Fruit fly (Drosophila melanogaster) whole organism, embryonic: ENCODE data around the gene CG9775.

Source experiments
- Atf3 ChIP-seq: fragments of 200-800 bp; sonication (Bioruptor generic); optimal IDR thresholded peaks from 3 replicates; lab custom pipeline; 2016; ENCODE audit warnings: missing biosample characterization, missing genetic modification characterization
- BtbVII ChIP-seq: fragments of 200-800 bp; sonication (Bioruptor generic); optimal IDR thresholded peaks from 3 replicates; lab custom pipeline; 2017; ENCODE audit warnings: missing biosample characterization, mild to moderate bottlenecking, missing genetic modification characterization
- CG1024 ChIP-seq: fragments of 200-800 bp; sonication (Bioruptor generic); IDR thresholded peaks from 2 replicates; pipeline ENCODE4 v1.3.6; 2022; ENCODE audit warnings: missing biosample characterization, missing genetic modification characterization
- CG1529 ChIP-seq: fragments of 200-800 bp; sonication (Bioruptor generic); optimal IDR thresholded peaks from 3 replicates; lab custom pipeline; 2018; ENCODE audit warnings: missing biosample characterization, missing genetic modification characterization
- CG15479 ChIP-seq: fragments of 200-800 bp; sonication (Bioruptor generic); optimal IDR thresholded peaks from 3 replicates; lab custom pipeline; 2019; ENCODE audit warnings: missing biosample characterization, mild to moderate bottlenecking, missing genetic modification characterization, moderate library complexity
- CG17829 ChIP-seq: fragments of 200-800 bp; optimal IDR thresholded peaks from 2 replicates; lab custom pipeline; 2019; ENCODE audit warnings: missing biosample characterization, mild to moderate bottlenecking, missing genetic modification characterization, moderate library complexity
- CG18262 ChIP-seq: fragments of 200-800 bp; optimal IDR thresholded peaks from 3 replicates; lab custom pipeline; 2019; ENCODE audit warnings: missing biosample characterization, mild to moderate bottlenecking, missing genetic modification characterization, moderate library complexity
- CG32532 ChIP-seq: fragments of 200-800 bp; sonication (Bioruptor generic); IDR thresholded peaks from 2 replicates; pipeline ENCODE4 v1.3.6; 2022; ENCODE audit warnings: missing biosample characterization, missing genetic modification characterization
- CG32772 ChIP-seq: fragments of 200-800 bp; sonication (Bioruptor generic); IDR thresholded peaks from 2 replicates; pipeline ENCODE4 v1.3.6; 2022; ENCODE audit warnings: missing biosample characterization, missing genetic modification characterization
- CG3281 ChIP-seq: fragments of 200-800 bp; sonication (Bioruptor generic); optimal IDR thresholded peaks from 3 replicates; lab custom pipeline; 2017; ENCODE audit warnings: missing biosample characterization, mild to moderate bottlenecking, missing genetic modification characterization
- CG4707 ChIP-seq: fragments of 200-800 bp; sonication (Bioruptor generic); optimal IDR thresholded peaks from 2 replicates; lab custom pipeline; 2018; ENCODE audit warnings: missing biosample characterization, mild to moderate bottlenecking, missing genetic modification characterization, moderate library complexity
- CG5180 ChIP-seq: fragments of 200-800 bp; sonication (Bioruptor generic); optimal IDR thresholded peaks from 3 replicates; lab custom pipeline; 2017; ENCODE audit warnings: missing biosample characterization, missing genetic modification characterization, mild to moderate bottlenecking, moderate library complexity, missing genetic modification reagents
- CG6175 ChIP-seq: fragments of 200-800 bp; sonication (Bioruptor generic); IDR thresholded peaks from 3 replicates; pipeline ENCODE4 v1.3.6; 2022; ENCODE audit warnings: missing biosample characterization, missing genetic modification characterization
- Camta ChIP-seq: fragments of 200-800 bp; sonication (Bioruptor generic); optimal IDR thresholded peaks from 2 replicates; lab custom pipeline; 2016; ENCODE audit warnings: missing biosample characterization, missing genetic modification characterization
- Deaf1 ChIP-seq: fragments of 200-800 bp; optimal IDR thresholded peaks from 3 replicates; lab custom pipeline; 2019; ENCODE audit warnings: missing biosample characterization, mild to moderate bottlenecking, missing genetic modification characterization, moderate library complexity
- Elba2 ChIP-seq: fragments of 200-800 bp; sonication (Bioruptor generic); optimal IDR thresholded peaks from 3 replicates; lab custom pipeline; 2016; ENCODE audit warnings: missing biosample characterization, missing genetic modification characterization
- Hr3 ChIP-seq: fragments of 200-800 bp; sonication (Bioruptor generic); optimal IDR thresholded peaks from 3 replicates; lab custom pipeline; 2016; ENCODE audit warnings: missing biosample characterization, missing genetic modification characterization
- NC2β ChIP-seq: fragments of 200-800 bp; sonication (Bioruptor generic); optimal IDR thresholded peaks from 2 replicates; lab custom pipeline; 2016; ENCODE audit warnings: missing biosample characterization, missing genetic modification characterization
- NK7.1 ChIP-seq: fragments of 200-800 bp; sonication (Bioruptor generic); optimal IDR thresholded peaks from 3 replicates; lab custom pipeline; 2016; ENCODE audit warnings: missing biosample characterization, missing genetic modification characterization
- Nf-YB ChIP-seq: fragments of 200-800 bp; sonication (Bioruptor generic); optimal IDR thresholded peaks from 3 replicates; lab custom pipeline; 2019; ENCODE audit warnings: missing biosample characterization, mild to moderate bottlenecking, missing genetic modification characterization, moderate library complexity
- Poxn ChIP-seq: fragments of 200-800 bp; sonication (Bioruptor generic); IDR thresholded peaks from 2 replicates; pipeline ENCODE4 v1.3.6; 2022; ENCODE audit warnings: missing biosample characterization, missing genetic modification characterization
- Rfx ChIP-seq: fragments of 200-800 bp; sonication (Bioruptor generic); IDR thresholded peaks from 2 replicates; pipeline ENCODE4 v1.3.6; 2022; ENCODE audit warnings: missing biosample characterization, missing genetic modification characterization
- Side ChIP-seq: fragments of 200-800 bp; sonication (Bioruptor generic); optimal IDR thresholded peaks from 2 replicates; lab custom pipeline; 2016; ENCODE audit warnings: missing biosample characterization, missing genetic modification characterization
- Sin3A ChIP-seq: fragments of >200 bp; optimal IDR thresholded peaks from 2 replicates; lab custom pipeline; 2018
- TFAM ChIP-seq: fragments of 200-800 bp; sonication (Bioruptor generic); optimal IDR thresholded peaks from 2 replicates; lab custom pipeline; 2017; ENCODE audit warnings: missing biosample characterization, missing genetic modification characterization, inconsistent platforms
- Usf ChIP-seq: fragments of 200-800 bp; sonication (Bioruptor generic); optimal IDR thresholded peaks from 2 replicates; lab custom pipeline; 2017; ENCODE audit warnings: missing genotype, missing biosample characterization, missing genetic modification characterization
- btn ChIP-seq: fragments of 200-800 bp; sonication (Bioruptor generic); optimal IDR thresholded peaks from 2 replicates; lab custom pipeline; 2016; ENCODE audit warnings: missing biosample characterization, missing genetic modification characterization
- chinmo ChIP-seq: fragments of 200-800 bp; sonication (Bioruptor generic); IDR thresholded peaks from 4 replicates; pipeline ENCODE4 v1.3.6; 2022; ENCODE audit warnings: missing biosample characterization, missing genetic modification characterization; ENCODE audit not compliant: partially characterized antibody
- chm ChIP-seq: fragments of 200-800 bp; sonication (Bioruptor generic); IDR thresholded peaks from 2 replicates; pipeline ENCODE4 v1.3.6; 2022; ENCODE audit warnings: missing biosample characterization, missing genetic modification characterization
- ewg ChIP-seq: fragments of 200-800 bp; sonication (Bioruptor generic); optimal IDR thresholded peaks from 3 replicates; lab custom pipeline; 2017; ENCODE audit warnings: mild to moderate bottlenecking, missing biosample characterization, missing genetic modification reagents, missing genetic modification characterization
- fd64A ChIP-seq: fragments of 200-800 bp; sonication (Bioruptor generic); optimal IDR thresholded peaks from 3 replicates; lab custom pipeline; 2018; ENCODE audit warnings: missing biosample characterization, mild to moderate bottlenecking, missing genetic modification characterization
- gcm ChIP-seq: fragments of 200-800 bp; sonication (Bioruptor generic); optimal IDR thresholded peaks from 2 replicates; lab custom pipeline; 2019; ENCODE audit warnings: missing biosample characterization, mild to moderate bottlenecking, missing genetic modification characterization, moderate library complexity
- hb ChIP-seq: fragments of 200-800 bp; sonication (Bioruptor generic); IDR thresholded peaks from 3 replicates; pipeline ENCODE4 v1.3.6; 2022; ENCODE audit warnings: missing biosample characterization, missing genetic modification characterization; ENCODE audit not compliant: partially characterized antibody
- kni ChIP-seq: fragments of 200-800 bp; sonication (Bioruptor generic); optimal IDR thresholded peaks from 3 replicates; lab custom pipeline; 2017; ENCODE audit warnings: mild to moderate bottlenecking, missing biosample characterization, missing genetic modification reagents, missing genetic modification characterization
- nom ChIP-seq: fragments of 200-800 bp; sonication (Bioruptor generic); optimal IDR thresholded peaks from 2 replicates; lab custom pipeline; 2017; ENCODE audit warnings: missing biosample characterization, missing genetic modification characterization, mild to moderate bottlenecking, moderate library complexity, missing genetic modification reagents
- onecut ChIP-seq: fragments of 200-800 bp; sonication (Bioruptor generic); IDR thresholded peaks from 2 replicates; pipeline ENCODE4 v1.3.6; 2022; ENCODE audit warnings: missing biosample characterization, missing genetic modification characterization
- pho ChIP-seq: fragments of 200-800 bp; sonication (Bioruptor generic); optimal IDR thresholded peaks from 2 replicates; lab custom pipeline; 2016; ENCODE audit warnings: missing biosample characterization, missing genetic modification characterization
- pita ChIP-seq: fragments of 200-800 bp; sonication (Bioruptor generic); optimal IDR thresholded peaks from 2 replicates; lab custom pipeline; 2017; ENCODE audit warnings: missing biosample characterization, mild to moderate bottlenecking, missing genetic modification characterization
- pros ChIP-seq: fragments of 200-800 bp; sonication (Bioruptor generic); optimal IDR thresholded peaks from 3 replicates; lab custom pipeline; 2019; ENCODE audit warnings: missing biosample characterization, mild to moderate bottlenecking, missing genetic modification characterization, moderate library complexity
- psq ChIP-seq: fragments of 200-800 bp; sonication (Bioruptor generic); optimal IDR thresholded peaks from 2 replicates; lab custom pipeline; 2017; ENCODE audit warnings: missing biosample characterization, missing genetic modification characterization
- pum ChIP-seq: fragments of 200-800 bp; sonication (Bioruptor generic); optimal IDR thresholded peaks from 2 replicates; lab custom pipeline; 2016; ENCODE audit warnings: missing biosample characterization, missing genetic modification characterization
- sisA ChIP-seq: fragments of 200-800 bp; sonication (Bioruptor generic); IDR thresholded peaks from 2 replicates; pipeline ENCODE4 v1.3.6; 2022; ENCODE audit warnings: missing biosample characterization, missing genetic modification characterization
- sug ChIP-seq: fragments of 200-800 bp; optimal IDR thresholded peaks from 2 replicates; lab custom pipeline; 2019; ENCODE audit warnings: missing biosample characterization, mild to moderate bottlenecking, missing genetic modification characterization, moderate library complexity
- tap ChIP-seq: fragments of 200-800 bp; optimal IDR thresholded peaks from 3 replicates; lab custom pipeline; 2019; ENCODE audit warnings: missing biosample characterization, mild to moderate bottlenecking, missing genetic modification characterization, moderate library complexity
- tll ChIP-seq, 2 experiments: fragments of 200-800 bp in 1 of 2; fragments of >200 bp in 1 of 2; sonication (Bioruptor generic) in 1 of 2; optimal IDR thresholded peaks; 2 replicates each; lab custom pipeline; 2017 to 2019; ENCODE audit warnings: missing biosample characterization in 2 of 2, missing genetic modification characterization in 2 of 2, mild to moderate bottlenecking in 1 of 2, moderate library complexity in 1 of 2
- ttk ChIP-seq: fragments of 200-800 bp; sonication (Bioruptor generic); IDR thresholded peaks from 2 replicates; pipeline ENCODE4 v2.1.2; 2022; ENCODE audit warnings: missing biosample characterization, missing genetic modification characterization
- tx ChIP-seq: fragments of 200-800 bp; sonication (Bioruptor generic); optimal IDR thresholded peaks from 2 replicates; lab custom pipeline; 2016; ENCODE audit warnings: missing biosample characterization, missing genetic modification characterization
- unc-4 ChIP-seq: fragments of 200-800 bp; sonication (Bioruptor generic); IDR thresholded peaks from 2 replicates; pipeline ENCODE4 v1.3.6; 2022; ENCODE audit warnings: missing biosample characterization, missing genetic modification characterization; ENCODE audit not compliant: partially characterized antibody
- usp ChIP-seq: fragments of >200 bp; optimal IDR thresholded peaks from 2 replicates; lab custom pipeline; 2017; ENCODE audit warnings: missing biosample characterization, missing genetic modification characterization
- zf30C ChIP-seq: fragments of 200-800 bp; sonication (Bioruptor generic); optimal IDR thresholded peaks from 3 replicates; lab custom pipeline; 2018; ENCODE audit warnings: missing biosample characterization, mild to moderate bottlenecking, missing genetic modification characterization

CG9775 gene

dm6 chr3R:4649126-4649811, 7.6 kb upstream of the CG9775 start, which contains the start of gene Karybeta3 (continued):
- TF ChIP-seq CG1529 (GFP tag; lab: Kevin White, UChicago), result no peak
- peak; percentile 65 for TF ChIP-seq Atf3
- TF ChIP-seq gcm (GFP tag; lab: Kevin White, UChicago), result peak; percentile 33
- TF ChIP-seq CG18262 (tag; lab: Kevin White, UChicago), result peak; percentile 42
- TF ChIP-seq unc-4, result peak; percentile 39
- TF ChIP-seq TFAM (GFP tag; lab: Kevin White, UChicago), result peak; percentile 36
- no peak for TF ChIP-seq Elba2 (GFP tag; lab: Kevin White, UChicago)
- TF ChIP-seq Poxn (GFP tag; lab: Robert Waterston, UW), result no peak
- TF ChIP-seq tll (GFP tag; optimal IDR thresholded peaks at IDR 0.05; lab: Kevin White, UChicago), result no peak
- TF ChIP-seq pho, result peak; percentile 78
- TF ChIP-seq pita (GFP tag; lab: Kevin White, UChicago), result no peak
- peak; percentile 55 for TF ChIP-seq Camta (GFP tag; lab: Kevin White, UChicago)
- TF ChIP-seq tap, result no peak
- TF ChIP-seq Usf, result no peak
- TF ChIP-seq psq (GFP tag; lab: Kevin White, UChicago), result no peak
- peak; percentile 38 for TF ChIP-seq Nf-YB (GFP tag; lab: Kevin White, UChicago)
- peak; percentile 72 for TF ChIP-seq sug
- peak; percentile 65 for TF ChIP-seq nom
- TF ChIP-seq pum (GFP tag; lab: Kevin White, UChicago), result peak; percentile 77
- TF ChIP-seq pros (GFP tag; lab: Kevin White, UChicago), result no peak
- peak; percentile 63 for TF ChIP-seq ttk (GFP tag; lab: Robert Waterston, UW)
- TF ChIP-seq CG4707 (GFP tag; lab: Kevin White, UChicago), result no peak
- peak; percentile 50 for TF ChIP-seq kni
- TF ChIP-seq NK7.1 (GFP tag; lab: Kevin White, UChicago), result peak; percentile 81
- TF ChIP-seq CG6175 (GFP tag; lab: Robert Waterston, UW), result peak; percentile 58; the same call in 1 of the 3 replicates
- TF ChIP-seq fd64A (GFP tag; lab: Kevin White, UChicago), result peak; percentile 34
- TF ChIP-seq CG5180 (GFP tag; lab: Kevin White, UChicago), result peak; percentile 37
- peak; percentile 88 for TF ChIP-seq CG32532 (GFP tag; lab: Robert Waterston, UW)
- peak; percentile 53; the same call in 1 of the 2 replicates for TF ChIP-seq CG1024 (GFP tag; lab: Robert Waterston, UW)
- peak; percentile 80 for TF ChIP-seq Side
- peak; percentile 72 for TF ChIP-seq BtbVII (GFP tag; lab: Kevin White, UChicago)
- no peak; the same call in 2 of the 3 replicates for TF ChIP-seq hb (GFP tag; lab: Robert Waterston, UW)
- TF ChIP-seq CG32772, result peak; percentile 44
- peak; percentile 76 for TF ChIP-seq btn (GFP tag; lab: Kevin White, UChicago)
- peak; percentile 62 for TF ChIP-seq Sin3A (lab: Kevin White, UChicago)
- TF ChIP-seq CG3281 (GFP tag; lab: Kevin White, UChicago), result peak; percentile 75
- no peak for TF ChIP-seq usp
- peak; percentile 85 for TF ChIP-seq NC2β
- TF ChIP-seq CG17829, result peak; percentile 74
- peak; percentile 78 for TF ChIP-seq ewg (GFP tag; lab: Kevin White, UChicago)
- TF ChIP-seq zf30C, result no peak
- peak; percentile 66 for TF ChIP-seq Hr3 (GFP tag; lab: Kevin White, UChicago)
- TF ChIP-seq chm (GFP tag; lab: Robert Waterston, UW), result peak; percentile 60; the same call in 1 of the 2 replicates
- TF ChIP-seq chinmo (GFP tag; lab: Robert Waterston, UW), result peak; percentile 58; the same call in 1 of the 4 replicates
- peak; percentile 71; the same call in 1 of the 2 replicates for TF ChIP-seq sisA (GFP tag; lab: Robert Waterston, UW)
- TF ChIP-seq CG15479 (GFP tag; lab: Kevin White, UChicago), result no peak
- peak; percentile 72 for TF ChIP-seq tx (GFP tag; lab: Kevin White, UChicago)
- peak; percentile 85 for TF ChIP-seq Rfx (GFP tag; lab: Robert Waterston, UW)
- no peak for TF ChIP-seq Deaf1
- TF ChIP-seq onecut (GFP tag; lab: Robert Waterston, UW), result 0 out of 2 replicates have a peak, but pooled peaks have one; percentile 22
